Fruit fly (Drosophila melanogaster) whole organism, adult: ENCODE measurements around the gene CG16711.

Source experiments
- CG11617 ChIP-seq: fragments of 200-800 bp; sonication (Bioruptor generic); optimal IDR thresholded peaks from 2 replicates; lab custom pipeline; 2017; ENCODE audit warnings: mild to moderate bottlenecking, missing biosample characterization, missing genetic modification reagents, missing genetic modification characterization
- CG12768 ChIP-seq: fragments of 200-800 bp; sonication (Bioruptor generic); optimal IDR thresholded peaks from 2 replicates; lab custom pipeline; 2017; ENCODE audit warnings: missing biosample characterization, missing genetic modification characterization, mild to moderate bottlenecking, moderate library complexity, missing genetic modification reagents
- CG33017 ChIP-seq: fragments of 200-800 bp; sonication (Bioruptor generic); optimal IDR thresholded peaks from 2 replicates; lab custom pipeline; 2018; ENCODE audit warnings: missing biosample characterization, mild to moderate bottlenecking, missing genetic modification characterization, moderate library complexity
- CG5204 ChIP-seq: fragments of 200-800 bp; sonication (Bioruptor generic); optimal IDR thresholded peaks from 2 replicates; lab custom pipeline; 2016; ENCODE audit warnings: missing biosample characterization, missing genetic modification characterization
- CG7045 ChIP-seq: fragments of 200-800 bp; sonication (Bioruptor generic); optimal IDR thresholded peaks from 2 replicates; lab custom pipeline; 2017; ENCODE audit warnings: missing biosample characterization, mild to moderate bottlenecking, missing genetic modification characterization
- CG7101 ChIP-seq: fragments of 200-800 bp; sonication (Bioruptor generic); optimal IDR thresholded peaks from 2 replicates; lab custom pipeline; 2018; ENCODE audit warnings: missing biosample characterization, mild to moderate bottlenecking, missing genetic modification characterization, moderate library complexity
- Clk ChIP-seq: fragments of 200-800 bp; sonication (Bioruptor generic); optimal IDR thresholded peaks from 2 replicates; lab custom pipeline; 2017; ENCODE audit warnings: missing biosample characterization, missing genetic modification characterization
- Hr96 ChIP-seq: fragments of 200-800 bp; sonication (Bioruptor generic); optimal IDR thresholded peaks from 2 replicates; lab custom pipeline; 2016; ENCODE audit warnings: missing biosample characterization, missing genetic modification characterization
- cic ChIP-seq: fragments of 200-800 bp; sonication (Bioruptor generic); optimal IDR thresholded peaks from 2 replicates; lab custom pipeline; 2017; ENCODE audit warnings: missing biosample characterization, mild to moderate bottlenecking, missing genetic modification characterization, moderate library complexity
- cnc ChIP-seq, 2 experiments: fragments of >200 bp; optimal IDR thresholded peaks; 2 replicates each; lab custom pipeline; 2017
- kay ChIP-seq: fragments of 200-800 bp; sonication (Bioruptor generic); peaks from one replicate; lab custom pipeline; 2016; ENCODE audit warnings: missing biosample characterization, missing genetic modification characterization, borderline replicate concordance
- ovo ChIP-seq: fragments of 200-800 bp; sonication (Bioruptor generic); optimal IDR thresholded peaks from 2 replicates; lab custom pipeline; 2016; ENCODE audit warnings: missing biosample characterization, missing genetic modification characterization
- toe ChIP-seq: fragments of 200-800 bp; sonication (Bioruptor generic); optimal IDR thresholded peaks from 2 replicates; lab custom pipeline; 2016; ENCODE audit warnings: missing biosample characterization, missing genetic modification characterization

dm6 chr3L:9705591-9705990 is 1.5 kb downstream of the CG16711 start:
- TF ChIP-seq CG12768 (GFP tag; lab: Kevin White, UChicago) (no peak), Hr96 (GFP tag; lab: Kevin White, UChicago) (no peak), Clk (GFP tag; lab: Kevin White, UChicago) (no peak), kay (no peak), CG5204 (GFP tag; lab: Kevin White, UChicago) (no peak), cnc (optimal IDR thresholded peaks at IDR 0.05; lab: Kevin White, UChicago) (no peak), CG7101 (tag; lab: Kevin White, UChicago) (no peak), toe (GFP tag; lab: Kevin White, UChicago) (no peak), CG7045 (GFP tag; lab: Kevin White, UChicago) (no peak), cic (no peak), CG11617 (no peak), CG33017 (tag; lab: Kevin White, UChicago) (no peak), ovo (GFP tag; lab: Kevin White, UChicago) (no peak)
